Worm (Caenorhabditis elegans) whole organism, midembryonic: ENCODE results near the gene vab-3.

Source experiments
- T22C8.4 ChIP-seq: fragments of 200-800 bp; sonication (Bioruptor generic); IDR thresholded peaks from 2 replicates; pipeline ENCODE4 v1.3.6; 2022; ENCODE audit warnings: missing genetic modification characterization, missing compliant biosample characterization
- cog-1 ChIP-seq: sonication (generic microtip); optimal IDR thresholded peaks from 2 replicates; lab custom pipeline; 2016; ENCODE audit warnings: missing genetic modification characterization, missing compliant biosample characterization
- flt-1 ChIP-seq: fragments of 200-800 bp; sonication (Bioruptor generic); IDR thresholded peaks from 2 replicates; pipeline ENCODE4 v1.3.6; 2022; ENCODE audit warnings: missing genetic modification characterization, missing compliant biosample characterization
- klf-2 ChIP-seq: fragments of 200-800 bp; sonication (Bioruptor generic); conservative IDR thresholded peaks from 2 replicates; pipeline ENCODE4 v1.3.6; 2022; ENCODE audit warnings: missing genetic modification reagents, missing genetic modification characterization, missing compliant biosample characterization
- med-1 ChIP-seq: sonication (generic microtip); optimal IDR thresholded peaks from 2 replicates; lab custom pipeline; 2017; ENCODE audit warnings: missing genetic modification characterization, mild to moderate bottlenecking, missing compliant biosample characterization, antibody characterized with exemption, missing genetic modification reagents; ENCODE audit not compliant: insufficient read depth
- ref-1 ChIP-seq: fragments of 200-800 bp; sonication (Bioruptor generic); conservative IDR thresholded peaks from 2 replicates; pipeline ENCODE4 v1.3.6; 2022; ENCODE audit warnings: missing genetic modification reagents, missing genetic modification characterization, missing compliant biosample characterization
- tab-1 ChIP-seq: fragments of 200-800 bp; sonication (Bioruptor generic); IDR thresholded peaks from 2 replicates; pipeline ENCODE4 v1.3.6; 2022; ENCODE audit warnings: missing genetic modification characterization, missing compliant biosample characterization
- ztf-23 ChIP-seq: fragments of 200-800 bp; sonication (Bioruptor generic); IDR thresholded peaks from 2 replicates; pipeline ENCODE4 v1.3.6; 2022; ENCODE audit warnings: missing genetic modification reagents, missing genetic modification characterization, missing compliant biosample characterization
- ztf-29 ChIP-seq: fragments of 200-800 bp; sonication (Bioruptor generic); IDR thresholded peaks from 2 replicates; pipeline ENCODE4 v1.3.6; 2022; ENCODE audit warnings: missing genetic modification reagents, missing genetic modification characterization, missing compliant biosample characterization

vab-3 gene

DNA sequence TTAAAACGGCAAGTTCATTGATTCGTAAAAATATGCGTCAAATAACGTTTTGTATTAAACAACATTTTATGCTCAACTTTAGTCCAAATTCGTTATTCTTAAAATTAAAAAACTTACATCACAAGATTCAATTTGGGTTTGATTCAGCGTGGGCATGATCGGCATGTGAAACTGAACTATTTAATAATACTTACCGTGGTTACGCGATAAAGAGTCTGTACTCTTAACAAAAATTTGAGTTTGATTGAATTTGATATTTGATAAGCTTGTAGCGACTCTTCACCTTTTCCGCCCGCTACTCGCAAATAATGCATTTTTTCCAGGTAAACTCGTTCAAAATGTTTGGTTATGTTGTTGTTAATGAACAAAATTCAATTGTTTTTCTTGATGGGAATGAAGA is 33.8 kb downstream of the vab-3 start, which contains the start of gene glo-3:
Gene glo-3, plus strand, starts transcription at position 253 of the 400 bp plus-strand sequence.
- TF ChIP-seq ztf-29 (GFP tag; lab: Robert Waterston, UW) (no peak), klf-2 (GFP tag; lab: Robert Waterston, UW) (no peak), ref-1 (GFP tag; lab: Robert Waterston, UW) (no peak), med-1 (GFP tag; lab: Kevin White, UChicago) (no peak), cog-1 (tag; lab: Kevin White, UChicago) (no peak), flt-1 (no peak), tab-1 (GFP tag; lab: Robert Waterston, UW) (no peak), T22C8.4 (GFP tag; lab: Robert Waterston, UW) (no peak), ztf-23 (GFP tag; lab: Robert Waterston, UW) (no peak)

DNA sequence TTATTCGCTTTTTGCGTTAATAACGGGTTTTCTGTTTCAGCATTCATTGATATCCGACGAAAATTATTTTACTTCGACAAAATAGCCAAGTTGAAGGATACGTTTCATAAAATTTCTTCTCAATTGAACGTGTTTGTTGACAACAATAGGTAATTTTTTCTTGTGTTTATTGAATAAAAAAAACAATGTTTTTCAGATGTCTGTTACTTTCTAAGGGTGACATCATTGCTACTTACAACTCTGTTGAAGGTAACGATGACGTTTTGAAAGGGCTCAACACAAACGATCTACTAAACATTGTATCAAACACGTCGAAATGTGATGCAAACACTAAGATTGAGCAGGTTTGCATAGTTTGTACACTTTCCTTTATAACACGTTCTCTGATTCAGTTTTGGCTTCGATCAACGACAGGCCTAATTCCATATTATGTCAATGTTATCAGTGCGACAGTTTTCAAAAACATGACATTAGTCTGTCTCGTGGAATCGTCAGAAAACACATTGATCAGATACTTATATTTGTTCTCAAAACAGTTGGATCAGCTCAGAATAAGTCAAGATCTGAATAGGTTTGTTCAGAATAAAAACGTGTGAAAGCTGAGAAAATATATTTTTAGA is 35.0 kb downstream of the vab-3 start:
- no peak for TF ChIP-seq ztf-23 (GFP tag; lab: Robert Waterston, UW)

DNA sequence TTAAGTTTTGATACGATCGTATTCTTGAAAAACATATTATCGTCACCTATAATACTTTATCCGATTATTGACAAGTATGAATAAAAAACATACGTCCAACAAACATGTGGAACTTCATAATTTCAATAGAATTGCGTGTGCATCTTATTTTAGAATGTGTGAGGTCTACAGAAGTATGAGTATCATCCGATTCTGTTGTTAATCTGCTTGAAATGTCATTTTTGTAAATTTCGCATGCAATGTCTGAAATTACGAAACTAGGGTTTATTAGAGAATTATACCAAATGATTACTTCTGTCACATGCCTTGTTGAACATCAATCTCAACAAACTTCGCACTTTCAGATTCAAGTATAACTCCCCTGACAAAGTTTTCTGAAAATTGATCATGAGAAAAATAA is 42.1 kb downstream of the vab-3 start:
- no peak for TF ChIP-seq T22C8.4 (GFP tag; lab: Robert Waterston, UW)
- TF ChIP-seq tab-1 (GFP tag; lab: Robert Waterston, UW), result no peak
- no peak for TF ChIP-seq cog-1 (tag; lab: Kevin White, UChicago)

ce11 chrX:10542313-10543048 is 42.8 kb downstream of the vab-3 start, which contains the start of the genes F59F5.3 and F59F5.4:
Gene F59F5.3, minus strand, starts transcription at chrX:10542413.
Gene F59F5.4, plus strand, starts transcription at chrX:10542998.
- no peak for TF ChIP-seq klf-2 (GFP tag; lab: Robert Waterston, UW)
- TF ChIP-seq tab-1 (GFP tag; lab: Robert Waterston, UW), result no peak
- TF ChIP-seq med-1 (GFP tag; lab: Kevin White, UChicago), result no peak
- TF ChIP-seq ztf-23 (GFP tag; lab: Robert Waterston, UW), result no peak
- TF ChIP-seq ztf-29 (GFP tag; lab: Robert Waterston, UW), result no peak
- no peak for TF ChIP-seq cog-1 (tag; lab: Kevin White, UChicago)
- TF ChIP-seq T22C8.4 (GFP tag; lab: Robert Waterston, UW), result no peak
- TF ChIP-seq ref-1 (GFP tag; lab: Robert Waterston, UW), result no peak
- TF ChIP-seq flt-1, result no peak

DNA sequence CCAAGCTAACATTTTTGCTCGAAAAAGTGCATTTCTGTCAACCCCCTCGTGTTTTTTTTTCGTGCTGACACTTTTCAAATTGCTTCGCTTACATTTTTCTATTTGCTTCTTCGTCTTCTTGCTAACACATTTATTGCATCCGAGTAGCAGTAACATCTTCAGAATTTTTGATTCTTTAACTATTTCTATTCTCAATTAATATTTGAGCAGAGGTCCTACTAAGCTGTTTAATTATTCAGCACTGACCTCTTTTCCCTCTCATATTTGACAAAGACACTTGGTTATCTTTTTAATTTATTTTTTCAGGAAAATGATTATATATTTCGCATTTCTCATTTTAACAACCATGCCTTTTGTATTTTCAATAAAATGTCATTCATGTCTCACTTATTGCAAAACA is 46.0 kb downstream of the vab-3 start, which contains the start of gene F59F5.5:
Gene F59F5.5, plus strand, starts transcription at position 301 of the 400 bp plus-strand sequence.
- no peak for TF ChIP-seq klf-2 (GFP tag; lab: Robert Waterston, UW)
- no peak for TF ChIP-seq med-1 (GFP tag; lab: Kevin White, UChicago)
- no peak for TF ChIP-seq tab-1 (GFP tag; lab: Robert Waterston, UW)

ce11 chrX:10553048-10553447 is 53.4 kb downstream of the vab-3 start:
- TF ChIP-seq klf-2 (GFP tag; lab: Robert Waterston, UW) (no peak), ztf-23 (GFP tag; lab: Robert Waterston, UW) (no peak), cog-1 (tag; lab: Kevin White, UChicago) (no peak), T22C8.4 (GFP tag; lab: Robert Waterston, UW) (no peak), flt-1 (no peak)

- TF ChIP-seq T22C8.4 (GFP tag; lab: Robert Waterston, UW) (peak; percentile 65), flt-1 (peak; percentile 69), klf-2 (GFP tag; lab: Robert Waterston, UW) (no peak), tab-1 (GFP tag; lab: Robert Waterston, UW) (peak; percentile 26; the same call in 1 of the 2 replicates), ztf-23 (GFP tag; lab: Robert Waterston, UW) (peak; percentile 79), ztf-29 (GFP tag; lab: Robert Waterston, UW) (no peak), med-1 (GFP tag; lab: Kevin White, UChicago) (no peak), ref-1 (GFP tag; lab: Robert Waterston, UW) (no peak), cog-1 (tag; lab: Kevin White, UChicago) (peak; percentile 85)
Observed at ce11 chrX:10555189-10555964, 55.7 kb downstream of the vab-3 start, which contains the start of gene syd-2. Gene syd-2, minus strand, starts transcription at chrX:10555239.

DNA sequence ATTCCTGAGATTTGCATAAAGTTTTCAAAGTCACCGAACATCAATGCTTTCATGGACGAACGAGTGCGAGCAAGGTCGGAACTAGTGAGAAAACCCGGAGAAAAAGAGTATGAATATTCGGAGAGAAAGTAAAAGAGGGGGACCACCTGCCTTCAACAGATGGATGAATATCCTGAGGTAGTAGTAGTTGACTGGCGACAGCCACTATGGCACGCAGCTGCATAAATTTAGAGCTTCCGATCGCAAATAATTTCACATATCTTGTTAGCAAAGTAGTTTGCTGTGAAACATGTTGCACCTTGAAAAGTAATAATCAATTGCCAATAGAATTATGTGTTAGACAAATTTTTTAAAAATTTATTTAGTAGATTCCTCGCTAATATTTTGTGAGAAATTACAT is 57.1 kb downstream of the vab-3 start:
- TF ChIP-seq flt-1 (no peak), med-1 (GFP tag; lab: Kevin White, UChicago) (no peak), ztf-29 (GFP tag; lab: Robert Waterston, UW) (no peak), cog-1 (tag; lab: Kevin White, UChicago) (no peak), tab-1 (GFP tag; lab: Robert Waterston, UW) (no peak), ref-1 (GFP tag; lab: Robert Waterston, UW) (no peak), T22C8.4 (GFP tag; lab: Robert Waterston, UW) (no peak), klf-2 (GFP tag; lab: Robert Waterston, UW) (no peak), ztf-23 (GFP tag; lab: Robert Waterston, UW) (no peak)

DNA sequence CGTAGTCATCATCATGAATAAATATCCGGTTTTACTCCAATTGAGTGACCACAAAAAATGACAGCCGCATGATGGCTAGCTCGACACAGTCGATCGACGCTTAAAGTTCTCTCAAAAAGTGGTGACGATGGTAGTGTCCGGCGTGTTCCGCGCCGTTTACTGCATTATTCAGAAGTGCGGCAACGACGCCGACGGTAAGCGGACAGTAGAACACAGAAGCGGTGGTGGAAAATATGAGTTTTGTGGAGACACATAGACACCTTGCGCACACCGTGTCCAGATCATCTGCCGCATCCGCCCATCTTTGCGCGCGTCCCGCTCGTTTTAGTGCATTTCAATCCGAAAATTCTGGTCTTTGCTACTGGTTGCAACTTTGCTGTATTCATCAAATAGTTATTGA is 59.5 kb downstream of the vab-3 start, which contains the start of gene F59F5.7:
Gene F59F5.7, plus strand, starts transcription at position 301 of the 400 bp plus-strand sequence.
- TF ChIP-seq tab-1 (GFP tag; lab: Robert Waterston, UW), result no peak
- no peak for TF ChIP-seq T22C8.4 (GFP tag; lab: Robert Waterston, UW)
- TF ChIP-seq ref-1 (GFP tag; lab: Robert Waterston, UW), result no peak
- TF ChIP-seq med-1 (GFP tag; lab: Kevin White, UChicago), result no peak
- TF ChIP-seq ztf-29 (GFP tag; lab: Robert Waterston, UW), result no peak
- TF ChIP-seq flt-1, result no peak
- no peak for TF ChIP-seq ztf-23 (GFP tag; lab: Robert Waterston, UW)
- TF ChIP-seq klf-2 (GFP tag; lab: Robert Waterston, UW), result no peak
- no peak for TF ChIP-seq cog-1 (tag; lab: Kevin White, UChicago)
